Fruit fly (Drosophila melanogaster) whole organism, embryonic: ENCODE results near the gene mus302.
A peak's percentile ranks its signal among the peaks of the same experiment; 100 is the strongest.

Source experiments
- BtbVII ChIP-seq: fragments of 200-800 bp; sonication (Bioruptor generic); optimal IDR thresholded peaks from 3 replicates; lab custom pipeline; 2017; ENCODE audit warnings: missing biosample characterization, mild to moderate bottlenecking, missing genetic modification characterization
- C15 ChIP-seq: fragments of 200-800 bp; sonication (Bioruptor generic); IDR thresholded peaks from 3 replicates; pipeline ENCODE4 v1.3.6; 2022; ENCODE audit warnings: missing biosample characterization, missing genetic modification characterization
- CG10654 ChIP-seq: fragments of 200-800 bp; sonication (Bioruptor generic); optimal IDR thresholded peaks from 2 replicates; lab custom pipeline; 2016; ENCODE audit warnings: missing biosample characterization, missing genetic modification characterization
- CG12299 ChIP-seq: fragments of 200-800 bp; sonication (Bioruptor generic); optimal IDR thresholded peaks from 2 replicates; lab custom pipeline; 2018; ENCODE audit warnings: missing biosample characterization, mild to moderate bottlenecking, missing genetic modification characterization
- CG13287 ChIP-seq: fragments of 200-800 bp; sonication (Bioruptor generic); IDR thresholded peaks from 2 replicates; pipeline ENCODE4 v1.3.6; 2022; ENCODE audit warnings: missing biosample characterization, missing genetic modification characterization; ENCODE audit not compliant: partially characterized antibody
- CG14710 ChIP-seq: fragments of 200-800 bp; sonication (Bioruptor generic); optimal IDR thresholded peaks from 3 replicates; lab custom pipeline; 2019; ENCODE audit warnings: missing biosample characterization, mild to moderate bottlenecking, missing genetic modification characterization, moderate library complexity
- CG1647 ChIP-seq: fragments of 200-800 bp; sonication (Bioruptor generic); optimal IDR thresholded peaks from 3 replicates; lab custom pipeline; 2016; ENCODE audit warnings: missing biosample characterization, missing genetic modification characterization
- CG17568 ChIP-seq: fragments of 200-800 bp; sonication (Bioruptor generic); optimal IDR thresholded peaks from 2 replicates; lab custom pipeline; 2018; ENCODE audit warnings: missing biosample characterization, mild to moderate bottlenecking, missing genetic modification characterization, moderate library complexity
- CG18599 ChIP-seq: fragments of 200-800 bp; sonication (Bioruptor generic); optimal IDR thresholded peaks from 3 replicates; lab custom pipeline; 2017; ENCODE audit warnings: missing biosample characterization, missing genetic modification characterization, mild to moderate bottlenecking, moderate library complexity, missing genetic modification reagents
- CG18619 ChIP-seq: fragments of 200-800 bp; sonication (Bioruptor generic); optimal IDR thresholded peaks from 3 replicates; lab custom pipeline; 2017; ENCODE audit warnings: missing biosample characterization, mild to moderate bottlenecking, missing genetic modification characterization
- CG2678 ChIP-seq: fragments of 200-800 bp; sonication (Bioruptor generic); optimal IDR thresholded peaks from 3 replicates; lab custom pipeline; 2019; ENCODE audit warnings: missing biosample characterization, mild to moderate bottlenecking, missing genetic modification characterization, moderate library complexity
- CG33557 ChIP-seq: fragments of 200-800 bp; sonication (Bioruptor generic); optimal IDR thresholded peaks from 2 replicates; lab custom pipeline; 2019; ENCODE audit warnings: missing biosample characterization, mild to moderate bottlenecking, missing genetic modification characterization, moderate library complexity
- CG42726 ChIP-seq: fragments of 200-800 bp; sonication (Bioruptor generic); IDR thresholded peaks from 2 replicates; pipeline ENCODE4 v1.3.6; 2022; ENCODE audit warnings: missing biosample characterization, missing genetic modification characterization; ENCODE audit not compliant: partially characterized antibody
- CG4404 ChIP-seq: fragments of 200-800 bp; sonication (Bioruptor generic); IDR thresholded peaks from 2 replicates; pipeline ENCODE4 v1.3.6; 2022; ENCODE audit warnings: missing biosample characterization, missing genetic modification characterization
- CG6854 ChIP-seq: fragments of 200-800 bp; sonication (Bioruptor generic); optimal IDR thresholded peaks from 3 replicates; lab custom pipeline; 2017; ENCODE audit warnings: missing biosample characterization, mild to moderate bottlenecking, missing genetic modification characterization
- CG9215 ChIP-seq: fragments of 200-800 bp; sonication (Bioruptor generic); IDR thresholded peaks from 2 replicates; pipeline ENCODE4 v1.3.6; 2022; ENCODE audit warnings: missing biosample characterization, missing genetic modification characterization
- CG9817 ChIP-seq: fragments of 200-800 bp; sonication (Bioruptor generic); optimal IDR thresholded peaks from 2 replicates; lab custom pipeline; 2018; ENCODE audit warnings: missing biosample characterization, mild to moderate bottlenecking, missing genetic modification characterization, moderate library complexity
- CrebB ChIP-seq: fragments of 200-800 bp; sonication (Bioruptor generic); optimal IDR thresholded peaks from 3 replicates; lab custom pipeline; 2018; ENCODE audit warnings: missing biosample characterization, mild to moderate bottlenecking, missing genetic modification characterization
- Dek ChIP-seq: fragments of 200-800 bp; sonication (Bioruptor generic); optimal IDR thresholded peaks from 3 replicates; lab custom pipeline; 2019; ENCODE audit warnings: missing biosample characterization, mild to moderate bottlenecking, missing genetic modification characterization, moderate library complexity
- ERR ChIP-seq: fragments of 200-800 bp; sonication (Bioruptor generic); optimal IDR thresholded peaks from 2 replicates; lab custom pipeline; 2016; ENCODE audit warnings: missing biosample characterization, missing genetic modification characterization
- Fer3 ChIP-seq: fragments of 200-800 bp; sonication (Bioruptor generic); optimal IDR thresholded peaks from 2 replicates; lab custom pipeline; 2018; ENCODE audit warnings: missing biosample characterization, mild to moderate bottlenecking, missing genetic modification characterization, moderate library complexity
- HmgD ChIP-seq: fragments of 200-800 bp; sonication (Bioruptor generic); optimal IDR thresholded peaks from 3 replicates; lab custom pipeline; 2016; ENCODE audit warnings: missing biosample characterization, missing genetic modification characterization
- MBD-R2 ChIP-seq: fragments of 200-800 bp; sonication (Bioruptor generic); IDR thresholded peaks from 2 replicates; pipeline ENCODE4 v1.3.6; 2022; ENCODE audit warnings: missing biosample characterization, missing genetic modification characterization
- Med ChIP-seq: fragments of 200-800 bp; sonication (Bioruptor generic); peaks from one replicate; lab custom pipeline; 2016; ENCODE audit warnings: missing biosample characterization, missing genetic modification characterization, mild to moderate bottlenecking, inconsistent platforms, moderate library complexity
- NFAT ChIP-seq: fragments of 200-800 bp; sonication (Bioruptor generic); IDR thresholded peaks from 2 replicates; pipeline ENCODE4 v1.3.6; 2022; ENCODE audit warnings: missing biosample characterization, missing genetic modification characterization
- Opbp ChIP-seq: fragments of 200-800 bp; sonication (Bioruptor generic); IDR thresholded peaks from 3 replicates; pipeline ENCODE4 v1.3.6; 2022; ENCODE audit warnings: missing biosample characterization, missing genetic modification characterization; ENCODE audit not compliant: partially characterized antibody
- Optix ChIP-seq: fragments of 200-800 bp; sonication (Bioruptor generic); IDR thresholded peaks from 3 replicates; pipeline ENCODE4 v1.3.6; 2022; ENCODE audit warnings: missing biosample characterization, missing genetic modification characterization
- Rx ChIP-seq: fragments of 200-800 bp; sonication (Bioruptor generic); IDR thresholded peaks from 2 replicates; pipeline ENCODE4 v1.3.6; 2022; ENCODE audit warnings: missing biosample characterization, missing genetic modification characterization
- Six4 ChIP-seq: fragments of 200-800 bp; sonication (Bioruptor generic); optimal IDR thresholded peaks from 2 replicates; lab custom pipeline; 2016; ENCODE audit warnings: missing biosample characterization, missing genetic modification characterization
- Sox102F ChIP-seq: fragments of 200-800 bp; sonication (Bioruptor generic); optimal IDR thresholded peaks from 2 replicates; lab custom pipeline; 2018; ENCODE audit warnings: missing biosample characterization, mild to moderate bottlenecking, missing genetic modification characterization, moderate library complexity
- Taf1 ChIP-seq: fragments of 200-800 bp; sonication (Bioruptor generic); IDR thresholded peaks from 2 replicates; pipeline ENCODE4 v1.3.6; 2022; ENCODE audit warnings: missing biosample characterization, missing genetic modification characterization
- Xbp1 ChIP-seq: fragments of 200-800 bp; sonication (Bioruptor generic); optimal IDR thresholded peaks from 3 replicates; lab custom pipeline; 2016; ENCODE audit warnings: missing biosample characterization, mild to moderate bottlenecking, missing genetic modification characterization
- ato ChIP-seq: fragments of 200-800 bp; sonication (Bioruptor generic); IDR thresholded peaks from 2 replicates; pipeline ENCODE4 v1.3.6; 2022; ENCODE audit warnings: missing biosample characterization, missing genetic modification characterization; ENCODE audit not compliant: partially characterized antibody
- br ChIP-seq: fragments of >200 bp; optimal IDR thresholded peaks from 2 replicates; lab custom pipeline; 2017
- crp ChIP-seq, 2 experiments: fragments of 200-800 bp; sonication (Bioruptor generic); optimal IDR thresholded peaks; 2 replicates in 1 of 2; 3 replicates in 1 of 2; lab custom pipeline; 2017; ENCODE audit warnings: missing biosample characterization in 2 of 2, missing genetic modification characterization in 2 of 2, mild to moderate bottlenecking in 1 of 2, moderate library complexity in 1 of 2
- danr ChIP-seq: fragments of 200-800 bp; sonication (Bioruptor generic); IDR thresholded peaks from 2 replicates; pipeline ENCODE4 v1.3.6; 2022; ENCODE audit warnings: missing biosample characterization, missing genetic modification characterization
- dati ChIP-seq: fragments of 200-800 bp; sonication (Bioruptor generic); IDR thresholded peaks from 2 replicates; pipeline ENCODE4 v1.3.6; 2022; ENCODE audit warnings: missing biosample characterization, missing genetic modification characterization
- fd102C ChIP-seq: fragments of 200-800 bp; sonication (Bioruptor generic); optimal IDR thresholded peaks from 2 replicates; lab custom pipeline; 2018; ENCODE audit warnings: missing biosample characterization, mild to moderate bottlenecking, missing genetic modification characterization, moderate library complexity
- ham ChIP-seq: fragments of 200-800 bp; sonication (Bioruptor generic); IDR thresholded peaks from 2 replicates; pipeline ENCODE4 v1.3.6; 2022; ENCODE audit warnings: missing biosample characterization, missing genetic modification characterization
- jigr1 ChIP-seq: fragments of 200-800 bp; sonication (Bioruptor generic); IDR thresholded peaks from 3 replicates; pipeline ENCODE4 v1.3.6; 2022; ENCODE audit warnings: missing biosample characterization, missing genetic modification characterization
- jumu ChIP-seq: fragments of 200-800 bp; sonication (Bioruptor generic); optimal IDR thresholded peaks from 3 replicates; lab custom pipeline; 2016; ENCODE audit warnings: missing biosample characterization, missing genetic modification characterization
- kah ChIP-seq: fragments of 200-800 bp; sonication (Bioruptor generic); optimal IDR thresholded peaks from 2 replicates; lab custom pipeline; 2018; ENCODE audit warnings: missing biosample characterization, mild to moderate bottlenecking, missing genetic modification characterization
- lov ChIP-seq, 2 experiments: fragments of 200-800 bp in 1 of 2; fragments of >200 bp in 1 of 2; sonication (Bioruptor generic) in 1 of 2; IDR thresholded peaks in 1 of 2; optimal IDR thresholded peaks in 1 of 2; 2 replicates in 1 of 2; 3 replicates in 1 of 2; pipeline versions ENCODE4 v1.3.6 to Lab custom; 2017 to 2022; ENCODE audit warnings: missing biosample characterization in 1 of 2, missing genetic modification characterization in 1 of 2
- nerfin-2 ChIP-seq: fragments of 200-800 bp; sonication (Bioruptor generic); IDR thresholded peaks from 2 replicates; pipeline ENCODE4 v1.3.6; 2022; ENCODE audit warnings: missing biosample characterization, missing genetic modification characterization; ENCODE audit not compliant: partially characterized antibody
- peb ChIP-seq: fragments of 200-800 bp; sonication (Bioruptor generic); IDR thresholded peaks from 2 replicates; pipeline ENCODE4 v1.3.6; 2022; ENCODE audit warnings: missing biosample characterization, missing genetic modification characterization
- repo ChIP-seq: fragments of 200-800 bp; sonication (Bioruptor generic); optimal IDR thresholded peaks from 2 replicates; lab custom pipeline; 2016; ENCODE audit warnings: missing biosample characterization, missing genetic modification characterization
- row ChIP-seq: fragments of 200-800 bp; sonication (Bioruptor generic); IDR thresholded peaks from 3 replicates; pipeline ENCODE4 v1.3.6; 2022; ENCODE audit warnings: missing biosample characterization, missing genetic modification characterization
- sc ChIP-seq, 3 experiments: fragments of >200 bp in 2 of 3; fragments of 200-800 bp in 1 of 3; sonication (Bioruptor generic) in 1 of 3; optimal IDR thresholded peaks; 2 replicates in 2 of 3; 3 replicates in 1 of 3; lab custom pipeline; 2017; ENCODE audit warnings: mild to moderate bottlenecking in 1 of 3, missing biosample characterization in 1 of 3, missing genetic modification characterization in 1 of 3, missing genetic modification reagents in 1 of 3
- slou ChIP-seq: fragments of 200-800 bp; sonication (Bioruptor generic); optimal IDR thresholded peaks from 3 replicates; lab custom pipeline; 2016; ENCODE audit warnings: missing biosample characterization, missing genetic modification characterization
- stwl ChIP-seq: fragments of 200-800 bp; sonication (Bioruptor generic); optimal IDR thresholded peaks from 3 replicates; lab custom pipeline; 2018; ENCODE audit warnings: missing biosample characterization, mild to moderate bottlenecking, missing genetic modification characterization, moderate library complexity

mus302 gene

dm6 chr3L:16800026-16800425 is 20.5 kb upstream of the mus302 start (continued):
- TF ChIP-seq Taf1 (GFP tag; lab: Robert Waterston, UW), result no peak
- no peak for TF ChIP-seq CG9215 (GFP tag; lab: Robert Waterston, UW)
- no peak for TF ChIP-seq CrebB
- TF ChIP-seq C15 (GFP tag; lab: Robert Waterston, UW), result no peak
- TF ChIP-seq ERR (GFP tag; lab: Kevin White, UChicago), result peak; percentile 30
- TF ChIP-seq peb (GFP tag; lab: Robert Waterston, UW), result no peak
- no peak for TF ChIP-seq CG18599 (GFP tag; lab: Kevin White, UChicago)
- no peak for TF ChIP-seq slou (GFP tag; lab: Kevin White, UChicago)
- no peak for TF ChIP-seq Optix (GFP tag; lab: Robert Waterston, UW)
- no peak for TF ChIP-seq CG4404 (GFP tag; lab: Robert Waterston, UW)
- TF ChIP-seq kah (GFP tag; lab: Kevin White, UChicago), result no peak
- TF ChIP-seq CG9817, result no peak
- TF ChIP-seq ham, result no peak
- no peak for TF ChIP-seq CG6854 (GFP tag; lab: Kevin White, UChicago)
- TF ChIP-seq Fer3 (tag; lab: Kevin White, UChicago), result no peak
- no peak for TF ChIP-seq jumu
- no peak for TF ChIP-seq repo (GFP tag; lab: Kevin White, UChicago)
- no peak for TF ChIP-seq CG2678 (tag; lab: Kevin White, UChicago)
- TF ChIP-seq CG18619, result no peak
- no peak for TF ChIP-seq MBD-R2 (GFP tag; lab: Robert Waterston, UW)
- no peak for TF ChIP-seq stwl (tag; lab: Kevin White, UChicago)
- peak; percentile 10; the same call in 1 of the 2 replicates for TF ChIP-seq CG13287 (GFP tag; lab: Robert Waterston, UW)
- no peak for TF ChIP-seq fd102C (GFP tag; lab: Kevin White, UChicago)
- TF ChIP-seq Sox102F, result no peak
- no peak for TF ChIP-seq lov (optimal IDR thresholded peaks at IDR 0.05; lab: Kevin White, UChicago)
- TF ChIP-seq lov (GFP tag; IDR thresholded peaks at IDR 0.05; lab: Robert Waterston, UW), result no peak
- TF ChIP-seq NFAT (GFP tag; lab: Robert Waterston, UW), result no peak
- no peak; the same call in 2 of the 3 replicates for TF ChIP-seq row (GFP tag; lab: Robert Waterston, UW)
- no peak for TF ChIP-seq CG10654 (GFP tag; lab: Kevin White, UChicago)
- TF ChIP-seq crp (GFP tag; optimal IDR thresholded peaks at IDR 0.05; lab: Kevin White, UChicago), result no peak
- TF ChIP-seq CG1647 (GFP tag; lab: Kevin White, UChicago), result no peak
- no peak for TF ChIP-seq nerfin-2 (GFP tag; lab: Robert Waterston, UW)
- TF ChIP-seq CG17568 (GFP tag; lab: Kevin White, UChicago), result no peak
- TF ChIP-seq danr (GFP tag; lab: Robert Waterston, UW), result no peak
- no peak for TF ChIP-seq br (lab: Kevin White, UChicago)
- TF ChIP-seq Opbp (GFP tag; lab: Robert Waterston, UW), result no peak
- no peak for TF ChIP-seq CG12299 (tag; lab: Kevin White, UChicago)
- no peak for TF ChIP-seq Six4 (GFP tag; lab: Kevin White, UChicago)
- peak; percentile 74 for TF ChIP-seq Med (GFP tag; lab: Kevin White, UChicago)
- no peak for TF ChIP-seq CG42726
- TF ChIP-seq ato (GFP tag; lab: Robert Waterston, UW), result no peak
- no peak for TF ChIP-seq Xbp1 (GFP tag; lab: Kevin White, UChicago)
- peak; percentile 19 for TF ChIP-seq BtbVII (GFP tag; lab: Kevin White, UChicago)
- no peak for TF ChIP-seq CG33557
- no peak for TF ChIP-seq HmgD (GFP tag; lab: Kevin White, UChicago)
- TF ChIP-seq CG14710 (tag; lab: Kevin White, UChicago), result no peak
- TF ChIP-seq jigr1 (GFP tag; lab: Robert Waterston, UW), result no peak
- no peak for TF ChIP-seq dati
- no peak for TF ChIP-seq Dek (tag; lab: Kevin White, UChicago)
- no peak for TF ChIP-seq Rx (GFP tag; lab: Robert Waterston, UW)
- no peak for TF ChIP-seq sc (optimal IDR thresholded peaks at IDR 0.05; lab: Kevin White, UChicago)
- TF ChIP-seq sc (GFP tag; optimal IDR thresholded peaks at IDR 0.05; lab: Kevin White, UChicago), result no peak
